Fruit fly (Drosophila melanogaster) whole organism, embryonic: ENCODE results near the gene Ilp7.

Source experiments
- Atf3 ChIP-seq: fragments of 200-800 bp; sonication (Bioruptor generic); optimal IDR thresholded peaks from 3 replicates; lab custom pipeline; 2016; ENCODE audit warnings: missing biosample characterization, missing genetic modification characterization
- CG11085 ChIP-seq: fragments of 200-800 bp; sonication (Bioruptor generic); IDR thresholded peaks from 2 replicates; pipeline ENCODE4 v1.3.6; 2022; ENCODE audit warnings: missing biosample characterization, missing genetic modification characterization
- CG12769 ChIP-seq: fragments of 200-800 bp; sonication (Bioruptor generic); optimal IDR thresholded peaks from 2 replicates; lab custom pipeline; 2019; ENCODE audit warnings: missing biosample characterization, mild to moderate bottlenecking, missing genetic modification characterization, moderate library complexity
- CG13894 ChIP-seq: fragments of 200-800 bp; sonication (Bioruptor generic); optimal IDR thresholded peaks from 3 replicates; lab custom pipeline; 2018; ENCODE audit warnings: missing biosample characterization, mild to moderate bottlenecking, missing genetic modification characterization, moderate library complexity
- CG14965 ChIP-seq: fragments of 200-800 bp; sonication (Bioruptor generic); optimal IDR thresholded peaks from 2 replicates; lab custom pipeline; 2016; ENCODE audit warnings: missing biosample characterization, missing genetic modification characterization, borderline replicate concordance
- CG15514 ChIP-seq: fragments of 200-800 bp; sonication (Bioruptor generic); optimal IDR thresholded peaks from 3 replicates; lab custom pipeline; 2017; ENCODE audit warnings: missing biosample characterization, missing genetic modification characterization, mild to moderate bottlenecking, moderate library complexity, missing genetic modification reagents
- CG15696 ChIP-seq: fragments of 200-800 bp; sonication (Bioruptor generic); optimal IDR thresholded peaks from 2 replicates; lab custom pipeline; 2019; ENCODE audit warnings: missing biosample characterization, mild to moderate bottlenecking, missing genetic modification characterization, moderate library complexity
- CG1602 ChIP-seq: fragments of 200-800 bp; sonication (Bioruptor generic); optimal IDR thresholded peaks from 3 replicates; lab custom pipeline; 2016; ENCODE audit warnings: missing biosample characterization, missing genetic modification characterization
- CG33213 ChIP-seq: fragments of 200-800 bp; sonication (Bioruptor generic); optimal IDR thresholded peaks from 3 replicates; lab custom pipeline; 2016; ENCODE audit warnings: missing biosample characterization, missing genetic modification characterization
- CG3847 ChIP-seq: fragments of 200-800 bp; sonication (Bioruptor generic); IDR thresholded peaks from 2 replicates; pipeline ENCODE4 v1.3.6; 2022; ENCODE audit warnings: missing biosample characterization, missing genetic modification characterization
- CG4424 ChIP-seq: fragments of 200-800 bp; sonication (Bioruptor generic); optimal IDR thresholded peaks from 3 replicates; lab custom pipeline; 2016; ENCODE audit warnings: missing biosample characterization, missing genetic modification characterization
- CG6654 ChIP-seq: fragments of 200-800 bp; sonication (Bioruptor generic); optimal IDR thresholded peaks from 2 replicates; lab custom pipeline; 2017; ENCODE audit warnings: missing biosample characterization, mild to moderate bottlenecking, missing genetic modification characterization
- CG6689 ChIP-seq: fragments of 200-800 bp; sonication (Bioruptor generic); IDR thresholded peaks from 2 replicates; pipeline ENCODE4 v1.3.6; 2022; ENCODE audit warnings: missing biosample characterization, missing genetic modification characterization
- CG6813 ChIP-seq: fragments of 200-800 bp; sonication (Bioruptor generic); optimal IDR thresholded peaks from 2 replicates; lab custom pipeline; 2017; ENCODE audit warnings: missing biosample characterization, missing genetic modification characterization, mild to moderate bottlenecking, moderate library complexity, missing genetic modification reagents
- CG7963 ChIP-seq: fragments of 200-800 bp; sonication (Bioruptor generic); IDR thresholded peaks from 3 replicates; pipeline ENCODE4 v1.3.6; 2022; ENCODE audit warnings: missing biosample characterization, missing genetic modification characterization; ENCODE audit not compliant: partially characterized antibody
- CG8089 ChIP-seq: fragments of 200-800 bp; sonication (Bioruptor generic); optimal IDR thresholded peaks from 3 replicates; lab custom pipeline; 2016; ENCODE audit warnings: missing biosample characterization, missing genetic modification characterization
- CG8290 ChIP-seq, 3 experiments: fragments of 200-800 bp; sonication (Bioruptor generic); optimal IDR thresholded peaks; 2 replicates each; lab custom pipeline; 2016 to 2019; ENCODE audit warnings: missing biosample characterization in 3 of 3, missing genetic modification characterization in 3 of 3, mild to moderate bottlenecking in 2 of 3, moderate library complexity in 1 of 3
- CG9437 ChIP-seq: fragments of 200-800 bp; sonication (Bioruptor generic); optimal IDR thresholded peaks from 2 replicates; lab custom pipeline; 2018; ENCODE audit warnings: missing biosample characterization, mild to moderate bottlenecking, missing genetic modification characterization
- CHES-1-like ChIP-seq: fragments of 200-800 bp; sonication (Bioruptor generic); optimal IDR thresholded peaks from 2 replicates; lab custom pipeline; 2016; ENCODE audit warnings: missing biosample characterization, missing genetic modification characterization
- Dad ChIP-seq: fragments of 200-800 bp; sonication (Bioruptor generic); optimal IDR thresholded peaks from 3 replicates; lab custom pipeline; 2016; ENCODE audit warnings: missing biosample characterization, missing genetic modification characterization
- Dip3 ChIP-seq: fragments of 200-800 bp; sonication (Bioruptor generic); optimal IDR thresholded peaks from 3 replicates; lab custom pipeline; 2016; ENCODE audit warnings: missing biosample characterization, missing genetic modification characterization
- Fer1 ChIP-seq: fragments of 200-800 bp; sonication (Bioruptor generic); optimal IDR thresholded peaks from 2 replicates; lab custom pipeline; 2017; ENCODE audit warnings: missing biosample characterization, mild to moderate bottlenecking, missing genetic modification characterization
- GATAe ChIP-seq: fragments of 200-800 bp; sonication (Bioruptor generic); conservative IDR thresholded peaks from 2 replicates; pipeline ENCODE4 v1.3.6; 2022; ENCODE audit warnings: missing biosample characterization, missing genetic modification characterization
- HLH4C ChIP-seq: fragments of 200-800 bp; sonication (Bioruptor generic); IDR thresholded peaks from 3 replicates; pipeline ENCODE4 v1.3.6; 2022; ENCODE audit warnings: missing biosample characterization, missing genetic modification characterization; ENCODE audit not compliant: partially characterized antibody
- Hr39 ChIP-seq: fragments of >200 bp; optimal IDR thresholded peaks from 2 replicates; lab custom pipeline; 2017
- MBD-R2 ChIP-seq: fragments of 200-800 bp; sonication (Bioruptor generic); IDR thresholded peaks from 2 replicates; pipeline ENCODE4 v1.3.6; 2022; ENCODE audit warnings: missing biosample characterization, missing genetic modification characterization
- Mes4 ChIP-seq: fragments of 200-800 bp; sonication (Bioruptor generic); optimal IDR thresholded peaks from 2 replicates; lab custom pipeline; 2016; ENCODE audit warnings: missing biosample characterization, missing genetic modification characterization
- Myb ChIP-seq: fragments of 200-800 bp; sonication (Bioruptor generic); optimal IDR thresholded peaks from 2 replicates; lab custom pipeline; 2016; ENCODE audit warnings: missing biosample characterization, missing genetic modification characterization
- Neu2 ChIP-seq: fragments of 200-800 bp; sonication (Bioruptor generic); optimal IDR thresholded peaks from 3 replicates; lab custom pipeline; 2016; ENCODE audit warnings: missing biosample characterization, missing genetic modification characterization, borderline replicate concordance
- Ptx1 ChIP-seq: fragments of 200-800 bp; sonication (Bioruptor generic); IDR thresholded peaks from 2 replicates; pipeline ENCODE4 v1.3.6; 2022; ENCODE audit warnings: missing biosample characterization, missing genetic modification characterization
- Spps ChIP-seq: fragments of 200-800 bp; sonication (Bioruptor generic); optimal IDR thresholded peaks from 2 replicates; lab custom pipeline; 2018; ENCODE audit warnings: missing biosample characterization, mild to moderate bottlenecking, missing genetic modification characterization
- Sry-β ChIP-seq: fragments of 200-800 bp; sonication (Bioruptor generic); optimal IDR thresholded peaks from 2 replicates; lab custom pipeline; 2018; ENCODE audit warnings: missing biosample characterization, mild to moderate bottlenecking, missing genetic modification characterization, moderate library complexity
- bsh ChIP-seq, 2 experiments: fragments of 200-800 bp; sonication (Bioruptor generic); optimal IDR thresholded peaks; 2 replicates each; lab custom pipeline; 2017 to 2018; ENCODE audit warnings: mild to moderate bottlenecking in 2 of 2, missing biosample characterization in 2 of 2, missing genetic modification characterization in 2 of 2, moderate library complexity in 1 of 2
- cato ChIP-seq: fragments of 200-800 bp; sonication (Bioruptor generic); optimal IDR thresholded peaks from 2 replicates; lab custom pipeline; 2016; ENCODE audit warnings: missing biosample characterization, missing genetic modification characterization, borderline replicate concordance
- cwo ChIP-seq: fragments of 200-800 bp; sonication (Bioruptor generic); optimal IDR thresholded peaks from 3 replicates; lab custom pipeline; 2017; ENCODE audit warnings: missing biosample characterization, missing genetic modification characterization, mild to moderate bottlenecking, moderate library complexity, missing genetic modification reagents
- dmrt99B ChIP-seq: fragments of 200-800 bp; sonication (Bioruptor generic); optimal IDR thresholded peaks from 2 replicates; lab custom pipeline; 2018; ENCODE audit warnings: missing biosample characterization, mild to moderate bottlenecking, missing genetic modification characterization, moderate library complexity
- fd102C ChIP-seq: fragments of 200-800 bp; sonication (Bioruptor generic); optimal IDR thresholded peaks from 2 replicates; lab custom pipeline; 2018; ENCODE audit warnings: missing biosample characterization, mild to moderate bottlenecking, missing genetic modification characterization, moderate library complexity
- h ChIP-seq: fragments of >200 bp; optimal IDR thresholded peaks from 2 replicates; lab custom pipeline; 2017
- ind ChIP-seq: fragments of 200-800 bp; sonication (Bioruptor generic); optimal IDR thresholded peaks from 3 replicates; lab custom pipeline; 2016; ENCODE audit warnings: missing biosample characterization, missing genetic modification characterization
- nerfin-1 ChIP-seq: fragments of 200-800 bp; sonication (Bioruptor generic); optimal IDR thresholded peaks from 3 replicates; lab custom pipeline; 2019; ENCODE audit warnings: missing biosample characterization, mild to moderate bottlenecking, missing genetic modification characterization, moderate library complexity
- pzg ChIP-seq: fragments of 200-800 bp; sonication (Bioruptor generic); optimal IDR thresholded peaks from 3 replicates; lab custom pipeline; 2018; ENCODE audit warnings: missing biosample characterization, mild to moderate bottlenecking, missing genetic modification characterization, moderate library complexity
- run ChIP-seq: fragments of 200-800 bp; sonication (Bioruptor generic); optimal IDR thresholded peaks from 3 replicates; lab custom pipeline; 2018; ENCODE audit warnings: missing biosample characterization, mild to moderate bottlenecking, missing genetic modification characterization
- seq ChIP-seq: fragments of 200-800 bp; sonication (Bioruptor generic); IDR thresholded peaks from 2 replicates; pipeline ENCODE4 v1.3.6; 2022; ENCODE audit warnings: missing biosample characterization, missing genetic modification characterization
- slou ChIP-seq: fragments of 200-800 bp; sonication (Bioruptor generic); optimal IDR thresholded peaks from 3 replicates; lab custom pipeline; 2016; ENCODE audit warnings: missing biosample characterization, missing genetic modification characterization
- tll ChIP-seq, 2 experiments: fragments of 200-800 bp in 1 of 2; fragments of >200 bp in 1 of 2; sonication (Bioruptor generic) in 1 of 2; optimal IDR thresholded peaks; 2 replicates each; lab custom pipeline; 2017 to 2019; ENCODE audit warnings: missing biosample characterization in 2 of 2, missing genetic modification characterization in 2 of 2, mild to moderate bottlenecking in 1 of 2, moderate library complexity in 1 of 2
- wek ChIP-seq: fragments of 200-800 bp; sonication (Bioruptor generic); optimal IDR thresholded peaks from 3 replicates; lab custom pipeline; 2018; ENCODE audit warnings: missing biosample characterization, mild to moderate bottlenecking, missing genetic modification characterization, moderate library complexity
- z ChIP-seq: fragments of 200-800 bp; sonication (Bioruptor generic); IDR thresholded peaks from 3 replicates; pipeline ENCODE4 v1.3.6; 2022; ENCODE audit warnings: missing biosample characterization, missing genetic modification characterization

The Ilp7 gene

dm6 chrX:3691623-3692553, 24.5 kb downstream of the Ilp7 start (continued):
- TF ChIP-seq MBD-R2 (GFP tag; lab: Robert Waterston, UW) (peak; percentile 45; the same call in 1 of the 2 replicates), slou (GFP tag; lab: Kevin White, UChicago) (peak; percentile 29), cato (GFP tag; lab: Kevin White, UChicago) (peak; percentile 23), CHES-1-like (peak; percentile 67), Mes4 (GFP tag; lab: Kevin White, UChicago) (peak; percentile 78), CG6654 (GFP tag; lab: Kevin White, UChicago) (peak; percentile 42), z (GFP tag; lab: Robert Waterston, UW) (0 out of 3 replicates have a peak, but pooled peaks have one; percentile 20), h (no peak), CG15514 (peak; percentile 49), CG14965 (GFP tag; lab: Kevin White, UChicago) (peak; percentile 39), CG1602 (GFP tag; lab: Kevin White, UChicago) (peak; percentile 73), Ptx1 (peak; percentile 81), ind (GFP tag; lab: Kevin White, UChicago) (peak; percentile 74), bsh (GFP tag; optimal IDR thresholded peaks at IDR 0.05; lab: Kevin White, UChicago) (peak; percentile 80 to 85), Hr39 (no peak), Myb (peak; percentile 44), HLH4C (GFP tag; lab: Robert Waterston, UW) (no peak), CG15696 (tag; lab: Kevin White, UChicago) (peak; percentile 87), CG11085 (GFP tag; lab: Robert Waterston, UW) (peak; percentile 31; the same call in 1 of the 2 replicates), Neu2 (GFP tag; lab: Kevin White, UChicago) (no peak), CG7963 (GFP tag; lab: Robert Waterston, UW) (no peak), Dad (GFP tag; lab: Kevin White, UChicago) (peak; percentile 65), cwo (GFP tag; lab: Kevin White, UChicago) (peak; percentile 66), nerfin-1 (peak; percentile 73), fd102C (GFP tag; lab: Kevin White, UChicago) (peak; percentile 6), Dip3 (GFP tag; lab: Kevin White, UChicago) (peak; percentile 24), Fer1 (GFP tag; lab: Kevin White, UChicago) (peak; percentile 81), Atf3 (GFP tag; lab: Kevin White, UChicago) (peak; percentile 58), CG4424 (peak; percentile 71), pzg (no peak), CG8089 (GFP tag; lab: Kevin White, UChicago) (peak; percentile 61), wek (GFP tag; lab: Kevin White, UChicago) (peak; percentile 51), CG9437 (GFP tag; lab: Kevin White, UChicago) (peak; percentile 47), Spps (tag; lab: Kevin White, UChicago) (peak; percentile 38), CG3847 (GFP tag; lab: Robert Waterston, UW) (peak; percentile 65), CG6689 (peak; percentile 84), run (tag; lab: Kevin White, UChicago) (peak; percentile 30), CG8290 (GFP tag; optimal IDR thresholded peaks at IDR 0.05; lab: Kevin White, UChicago) (peak; percentile 48), CG8290 (tag; optimal IDR thresholded peaks at IDR 0.05; lab: Kevin White, UChicago) (peak in 1 of 2 experiments; percentile 91), CG13894 (tag; lab: Kevin White, UChicago) (peak; percentile 44), Sry-β (peak; percentile 1), tll (GFP tag; optimal IDR thresholded peaks at IDR 0.05; lab: Kevin White, UChicago) (no peak), CG33213 (peak; percentile 68), GATAe (GFP tag; lab: Robert Waterston, UW) (no peak), CG6813 (peak; percentile 82), dmrt99B (tag; lab: Kevin White, UChicago) (peak; percentile 83), CG12769 (tag; lab: Kevin White, UChicago) (peak; percentile 84), seq (GFP tag; lab: Robert Waterston, UW) (peak; percentile 79)
